Worm (Caenorhabditis elegans) whole organism, young adult: ENCODE data around the gene ogdh-2.

Experiments used
- C17E4.6 ChIP-seq: fragments of 200-800 bp; sonication (Bioruptor generic); IDR thresholded peaks from 2 replicates; pipeline ENCODE4 v1.3.6; 2022; ENCODE audit warnings: missing genetic modification reagents, missing genetic modification characterization, missing compliant biosample characterization
- T26A5.8 ChIP-seq: sonication (generic microtip); optimal IDR thresholded peaks from 2 replicates; lab custom pipeline; 2016; ENCODE audit warnings: missing genetic modification characterization, missing compliant biosample characterization
- Y56A3A.18 ChIP-seq: fragments of 200-800 bp; sonication (Bioruptor generic); IDR thresholded peaks from 2 replicates; pipeline ENCODE4 v1.3.6; 2022; ENCODE audit warnings: missing genetic modification reagents, missing genetic modification characterization, missing compliant biosample characterization
- Y67H2A.10 ChIP-seq: fragments of 200-800 bp; sonication (Bioruptor generic); conservative IDR thresholded peaks from 2 replicates; pipeline ENCODE4 v1.3.6; 2022; ENCODE audit warnings: missing genetic modification reagents, missing genetic modification characterization, missing compliant biosample characterization
- ama-1 ChIP-seq, 3 experiments: fragments of 150-350 bp in 1 of 3; sonication (generic microtip) in 2 of 3; optimal IDR thresholded peaks; 2 replicates each; lab custom pipeline; 2014 to 2018; ENCODE audit warnings: missing biosample characterization in 2 of 3, missing genetic modification characterization in 2 of 3, missing genetic modification reagents in 2 of 3
- ceh-58 ChIP-seq: fragments of 200-800 bp; sonication (Bioruptor generic); IDR thresholded peaks from 2 replicates; pipeline ENCODE4 v1.3.6; 2022; ENCODE audit warnings: missing genetic modification characterization, missing compliant biosample characterization
- ekl-4 ChIP-seq: fragments of 200-800 bp; sonication (Bioruptor generic); IDR thresholded peaks from 2 replicates; pipeline ENCODE4 v1.3.6; 2022; ENCODE audit warnings: missing genetic modification reagents, missing genetic modification characterization, missing compliant biosample characterization
- fkh-3 ChIP-seq: sonication (generic microtip); optimal IDR thresholded peaks from 2 replicates; lab custom pipeline; 2016; ENCODE audit warnings: mild to moderate bottlenecking, missing genetic modification characterization, missing compliant biosample characterization
- lin-35 ChIP-seq, 3 experiments: fragments of 150-350 bp in 2 of 3; sonication (generic microtip) in 1 of 3; optimal IDR thresholded peaks; 2 replicates each; lab custom pipeline; 2014 to 2018; ENCODE audit warnings: missing biosample characterization in 3 of 3, missing genetic modification characterization in 3 of 3, missing genetic modification reagents in 3 of 3
- lin-40 ChIP-seq: sonication (generic microtip); optimal IDR thresholded peaks from 2 replicates; lab custom pipeline; 2016; ENCODE audit warnings: missing genetic modification characterization, mild to moderate bottlenecking, missing compliant biosample characterization, missing genotype, missing genetic modification reagents
- lsl-1 ChIP-seq: fragments of 200-800 bp; sonication (Bioruptor generic); optimal IDR thresholded peaks from 2 replicates; lab custom pipeline; 2018; ENCODE audit warnings: mild to moderate bottlenecking, missing genetic modification characterization, moderate library complexity, missing compliant biosample characterization
- lsy-27 ChIP-seq: sonication (generic microtip); optimal IDR thresholded peaks from 2 replicates; lab custom pipeline; 2017; ENCODE audit warnings: missing genetic modification characterization, mild to moderate bottlenecking, missing compliant biosample characterization, antibody characterized with exemption, missing genotype, borderline replicate concordance; ENCODE audit not compliant: insufficient read depth
- nhr-80 ChIP-seq: sonication (generic microtip); optimal IDR thresholded peaks from 2 replicates; lab custom pipeline; 2016; ENCODE audit warnings: missing genetic modification characterization, missing compliant biosample characterization
- ztf-25 ChIP-seq: fragments of 200-800 bp; sonication (Bioruptor generic); IDR thresholded peaks from 2 replicates; pipeline ENCODE4 v1.3.6; 2022; ENCODE audit warnings: missing genetic modification reagents, missing genetic modification characterization, missing compliant biosample characterization

DNA sequence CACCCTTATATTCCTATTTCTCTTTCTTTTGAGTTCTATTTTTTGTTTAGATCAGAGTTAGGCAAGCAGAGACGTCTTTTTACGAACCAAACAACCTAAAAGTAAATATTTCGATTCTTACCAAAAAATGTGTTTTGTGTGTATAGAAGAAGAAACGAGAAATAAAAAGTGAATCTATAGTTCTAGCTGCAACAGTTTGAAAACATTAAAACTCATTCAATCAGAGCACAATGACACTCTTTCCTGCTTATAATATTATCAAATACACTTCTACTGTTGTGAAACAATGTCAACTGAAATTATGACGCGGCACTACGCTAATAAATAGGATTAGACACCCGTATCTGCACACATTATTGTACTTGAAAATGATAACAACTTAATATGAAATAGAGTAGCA lies 1.5 kb downstream of the ogdh-2 start, which contains the start of gene ZK836.3:
- TF ChIP-seq T26A5.8 (tag; lab: Kevin White, UChicago) (no peak), lin-35 (GFP tag; optimal IDR thresholded peaks at IDR 0.05; lab: Kevin White, UChicago) (no peak), fkh-3 (no peak), nhr-80 (no peak), lsl-1 (GFP tag; lab: Kevin White, UChicago) (no peak), lin-40 (tag; lab: Kevin White, UChicago) (no peak), C17E4.6 (GFP tag; lab: Robert Waterston, UW) (no peak), ama-1 (optimal IDR thresholded peaks at IDR 0.05; lab: Kevin White, UChicago) (no peak), ama-1 (GFP tag; optimal IDR thresholded peaks at IDR 0.05; lab: Kevin White, UChicago) (no peak), ekl-4 (GFP tag; lab: Robert Waterston, UW) (no peak), Y56A3A.18 (GFP tag; lab: Robert Waterston, UW) (no peak), ceh-58 (no peak), lsy-27 (tag; lab: Kevin White, UChicago) (no peak), Y67H2A.10 (GFP tag; lab: Robert Waterston, UW) (no peak), ztf-25 (no peak)
